Worm (Caenorhabditis elegans): ENCODE measurements around the gene F08F3.1.

- TF ChIP-seq ama-1 (optimal IDR thresholded peaks at IDR 0.05) (no peak), hmbx-1 (tag; optimal IDR thresholded peaks at IDR 0.05) (no peak), ceh-36 (tag; optimal IDR thresholded peaks at IDR 0.05) (no peak), flt-1 (GFP tag; IDR thresholded peaks at IDR 0.05) (no peak), pes-1 (GFP tag; IDR thresholded peaks at IDR 0.05) (no peak), tra-4 (tag; optimal IDR thresholded peaks at IDR 0.05) (no peak), scrt-1 (GFP tag; IDR thresholded peaks at IDR 0.05) (no peak), ceh-13 (GFP tag; optimal IDR thresholded peaks at IDR 0.05) (no peak), ets-7 (tag; optimal IDR thresholded peaks at IDR 0.05) (no peak), sea-1 (GFP tag; conservative IDR thresholded peaks at IDR 0.05) (no peak), B0310.2 (tag; optimal IDR thresholded peaks at IDR 0.05) (no peak)
Observed at ce11 chrV:5403938-5404337, 42.0 kb upstream of the F08F3.1 start.
